Worm (Caenorhabditis elegans): ENCODE results near the gene F34D10.4.

The F34D10.4 gene

ce11 chrIII:3743367-3743766 is 7.0 kb downstream of the F34D10.4 start:
- TF ChIP-seq lin-39 (tag; optimal IDR thresholded peaks at IDR 0.05), result no peak
- no peak for TF ChIP-seq ama-1 (optimal IDR thresholded peaks at IDR 0.05)
- no peak for TF ChIP-seq elt-2 (tag; optimal IDR thresholded peaks at IDR 0.05)
- no peak for TF ChIP-seq jun-1 (tag; optimal IDR thresholded peaks at IDR 0.05)
- no peak for TF ChIP-seq nhr-25 (tag; optimal IDR thresholded peaks at IDR 0.05)
- TF ChIP-seq egl-5 (tag; optimal IDR thresholded peaks at IDR 0.05), result no peak
- no peak for TF ChIP-seq lsy-12 (tag; optimal IDR thresholded peaks at IDR 0.05)

DNA sequence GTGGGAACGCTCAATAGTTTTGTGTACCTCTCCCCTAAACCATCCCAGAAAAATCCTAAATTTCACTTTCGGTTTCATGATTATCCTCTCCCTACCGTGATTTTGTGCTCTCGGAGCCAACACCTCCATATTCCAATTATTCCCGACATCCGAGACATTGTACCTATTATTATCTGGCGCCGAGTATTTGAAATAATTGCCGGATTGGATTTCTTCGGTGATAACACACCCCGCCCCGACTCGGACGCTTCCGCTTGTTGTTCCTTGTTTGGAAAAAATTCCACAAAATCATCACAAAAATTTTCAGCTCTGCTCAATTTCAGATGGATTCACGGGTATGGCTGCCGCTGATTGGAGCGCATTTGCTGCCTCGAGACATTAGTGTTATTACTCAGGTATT is 8.7 kb downstream of the F34D10.4 start, which contains the start of gene lin-48:
Gene lin-48 (plus strand): TSS at position 301 of the 400 bp plus-strand sequence.
- TF ChIP-seq fkh-2 (tag; optimal IDR thresholded peaks at IDR 0.05) (no peak), zag-1 (tag; optimal IDR thresholded peaks at IDR 0.05) (no peak)

- TF ChIP-seq lin-15B (tag; optimal IDR thresholded peaks at IDR 0.05) (no peak), ztf-4 (tag; optimal IDR thresholded peaks at IDR 0.05) (no peak), ceh-28 (tag; optimal IDR thresholded peaks at IDR 0.05) (no peak), fkh-2 (tag; optimal IDR thresholded peaks at IDR 0.05) (no peak), ceh-9 (tag; optimal IDR thresholded peaks at IDR 0.05) (no peak), nhr-43 (tag; optimal IDR thresholded peaks at IDR 0.05; ENCODE audit: poor library complexity, severe bottlenecking) (no peak), fkh-10 (GFP tag; optimal IDR thresholded peaks at IDR 0.05) (no peak), elt-1 (tag; optimal IDR thresholded peaks at IDR 0.05) (no peak), nhr-67 (tag; optimal IDR thresholded peaks at IDR 0.05) (no peak), ceh-82 (tag; optimal IDR thresholded peaks at IDR 0.05) (no peak), nfya-1 (tag; optimal IDR thresholded peaks at IDR 0.05; ENCODE audit: insufficient read depth) (no peak), R02D3.7 (tag; optimal IDR thresholded peaks at IDR 0.05) (no peak), unc-62 (GFP tag; optimal IDR thresholded peaks at IDR 0.05) (no peak)
Measured at ce11 chrIII:3759312-3759711, 22.9 kb downstream of the F34D10.4 start, which contains the start of gene arcp-1. Gene arcp-1 (minus strand): TSS chrIII:3759412.

- TF ChIP-seq mml-1 (tag; optimal IDR thresholded peaks at IDR 0.05) (no peak), elt-2 (tag; optimal IDR thresholded peaks at IDR 0.05) (peak; percentile 66), pqm-1 (tag; optimal IDR thresholded peaks at IDR 0.05) (peak; percentile 66)
Measured at ce11 chrIII:3764043-3764442, 27.6 kb downstream of the F34D10.4 start.

DNA sequence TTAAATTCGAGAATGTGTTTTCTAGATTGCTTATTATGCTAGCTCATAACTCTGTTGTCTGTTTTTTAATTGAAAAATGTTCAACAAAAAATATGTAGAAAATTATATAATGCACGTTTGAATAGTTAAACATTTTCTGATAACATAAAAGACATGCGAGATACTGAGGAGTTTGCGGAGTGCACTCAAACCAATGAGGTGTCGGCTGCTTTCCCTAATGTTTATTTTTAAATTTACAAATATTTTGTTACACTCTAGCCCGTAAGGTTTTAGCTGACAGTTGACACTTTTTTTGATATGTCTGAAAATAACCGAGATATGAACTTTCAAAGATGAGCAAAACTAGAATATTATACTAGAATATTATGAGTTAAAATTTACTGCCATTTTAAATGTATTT is 28.2 kb downstream of the F34D10.4 start:
- TF ChIP-seq aly-2 (tag; optimal IDR thresholded peaks at IDR 0.05) (no peak), snpc-4 (tag; optimal IDR thresholded peaks at IDR 0.05) (peak; percentile 34)

DNA sequence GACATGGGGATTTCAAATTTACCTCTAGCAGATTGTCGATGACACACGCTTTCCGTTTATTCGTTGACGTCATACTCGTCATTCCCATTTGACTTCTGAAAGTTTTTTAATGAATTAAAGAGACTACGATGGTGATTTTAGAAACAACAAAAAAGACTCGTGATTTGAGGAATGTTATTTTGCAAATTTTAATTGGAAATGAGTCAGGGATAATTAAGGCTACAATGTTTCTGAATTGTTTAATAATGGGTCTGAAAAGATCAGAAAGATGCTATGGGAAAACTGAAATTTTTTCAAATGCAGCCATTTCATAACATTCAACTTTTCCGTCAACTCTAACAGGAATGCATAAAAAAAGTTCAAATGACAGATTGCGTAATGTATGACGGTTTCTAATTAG is 29.1 kb downstream of the F34D10.4 start, which contains the start of gene C44F1.1:
Gene C44F1.1 (minus strand): TSS at position 101 of the 400 bp plus-strand sequence.
- no peak for TF ChIP-seq ZK546.5 (tag; optimal IDR thresholded peaks at IDR 0.05)
- TF ChIP-seq ztf-11 (tag; optimal IDR thresholded peaks at IDR 0.05), result no peak
- TF ChIP-seq elt-2 (tag; optimal IDR thresholded peaks at IDR 0.05), result no peak
- TF ChIP-seq ztf-4 (tag; optimal IDR thresholded peaks at IDR 0.05), result no peak
- no peak for TF ChIP-seq mdl-1 (tag; optimal IDR thresholded peaks at IDR 0.05)

ce11 chrIII:3768200-3768599 is 31.8 kb downstream of the F34D10.4 start, which contains the start of gene gmeb-3:
Gene gmeb-3 (plus strand): TSS chrIII:3768500.
- TF ChIP-seq zag-1 (tag; optimal IDR thresholded peaks at IDR 0.05) (no peak), eor-1 (tag; optimal IDR thresholded peaks at IDR 0.05) (no peak), pqm-1 (tag; optimal IDR thresholded peaks at IDR 0.05) (no peak), nhr-28 (tag; optimal IDR thresholded peaks at IDR 0.05) (no peak), aly-2 (tag; optimal IDR thresholded peaks at IDR 0.05) (no peak), nhr-12 (tag; optimal IDR thresholded peaks at IDR 0.05) (no peak), ceh-82 (tag; optimal IDR thresholded peaks at IDR 0.05) (no peak), elt-3 (tag; optimal IDR thresholded peaks at IDR 0.05) (no peak), ZK546.5 (tag; optimal IDR thresholded peaks at IDR 0.05) (no peak)

Measured in whole organism, L3 larva.